Worm (Caenorhabditis elegans) whole organism, midembryonic: ENCODE data around the gene W06D12.6.

Experiments used
- T22C8.4 ChIP-seq: fragments of 200-800 bp; sonication (Bioruptor generic); IDR thresholded peaks from 2 replicates; pipeline ENCODE4 v1.3.6; 2022; ENCODE audit warnings: missing genetic modification characterization, missing compliant biosample characterization
- cog-1 ChIP-seq: sonication (generic microtip); optimal IDR thresholded peaks from 2 replicates; lab custom pipeline; 2016; ENCODE audit warnings: missing genetic modification characterization, missing compliant biosample characterization
- flt-1 ChIP-seq: fragments of 200-800 bp; sonication (Bioruptor generic); IDR thresholded peaks from 2 replicates; pipeline ENCODE4 v1.3.6; 2022; ENCODE audit warnings: missing genetic modification characterization, missing compliant biosample characterization
- klf-2 ChIP-seq: fragments of 200-800 bp; sonication (Bioruptor generic); conservative IDR thresholded peaks from 2 replicates; pipeline ENCODE4 v1.3.6; 2022; ENCODE audit warnings: missing genetic modification reagents, missing genetic modification characterization, missing compliant biosample characterization
- med-1 ChIP-seq: sonication (generic microtip); optimal IDR thresholded peaks from 2 replicates; lab custom pipeline; 2017; ENCODE audit warnings: missing genetic modification characterization, mild to moderate bottlenecking, missing compliant biosample characterization, antibody characterized with exemption, missing genetic modification reagents; ENCODE audit not compliant: insufficient read depth
- ref-1 ChIP-seq: fragments of 200-800 bp; sonication (Bioruptor generic); conservative IDR thresholded peaks from 2 replicates; pipeline ENCODE4 v1.3.6; 2022; ENCODE audit warnings: missing genetic modification reagents, missing genetic modification characterization, missing compliant biosample characterization
- tab-1 ChIP-seq: fragments of 200-800 bp; sonication (Bioruptor generic); IDR thresholded peaks from 2 replicates; pipeline ENCODE4 v1.3.6; 2022; ENCODE audit warnings: missing genetic modification characterization, missing compliant biosample characterization
- ztf-23 ChIP-seq: fragments of 200-800 bp; sonication (Bioruptor generic); IDR thresholded peaks from 2 replicates; pipeline ENCODE4 v1.3.6; 2022; ENCODE audit warnings: missing genetic modification reagents, missing genetic modification characterization, missing compliant biosample characterization
- ztf-29 ChIP-seq: fragments of 200-800 bp; sonication (Bioruptor generic); IDR thresholded peaks from 2 replicates; pipeline ENCODE4 v1.3.6; 2022; ENCODE audit warnings: missing genetic modification reagents, missing genetic modification characterization, missing compliant biosample characterization

- TF ChIP-seq ztf-29 (no peak), med-1 (no peak), ref-1 (GFP tag; lab: Robert Waterston, UW) (no peak), flt-1 (GFP tag; lab: Robert Waterston, UW) (no peak), ztf-23 (GFP tag; lab: Robert Waterston, UW) (no peak), cog-1 (tag; lab: Kevin White, UChicago) (no peak), T22C8.4 (GFP tag; lab: Robert Waterston, UW) (no peak), klf-2 (GFP tag; lab: Robert Waterston, UW) (no peak), tab-1 (GFP tag; lab: Robert Waterston, UW) (no peak)
These were observed 1.1 kb downstream of the W06D12.6 start, which contains the start of gene srh-31 for ce11 chrV:17707022-17707421.
